Fruit fly (Drosophila melanogaster) whole organism, embryonic: ENCODE results near the gene phtm.

Source experiments
- CG2120 ChIP-seq: fragments of 200-800 bp; sonication (Bioruptor generic); optimal IDR thresholded peaks from 3 replicates; lab custom pipeline; 2016; ENCODE audit warnings: missing biosample characterization, missing genetic modification characterization
- CG5180 ChIP-seq: fragments of 200-800 bp; sonication (Bioruptor generic); optimal IDR thresholded peaks from 3 replicates; lab custom pipeline; 2017; ENCODE audit warnings: missing biosample characterization, missing genetic modification characterization, mild to moderate bottlenecking, moderate library complexity, missing genetic modification reagents
- D19A ChIP-seq: fragments of 200-800 bp; optimal IDR thresholded peaks from 3 replicates; lab custom pipeline; 2019; ENCODE audit warnings: missing biosample characterization, mild to moderate bottlenecking, missing genetic modification characterization, moderate library complexity
- ems ChIP-seq: fragments of 200-800 bp; sonication (Bioruptor generic); optimal IDR thresholded peaks from 3 replicates; lab custom pipeline; 2016; ENCODE audit warnings: missing biosample characterization, missing genetic modification characterization
- pita ChIP-seq: fragments of 200-800 bp; sonication (Bioruptor generic); optimal IDR thresholded peaks from 2 replicates; lab custom pipeline; 2017; ENCODE audit warnings: missing biosample characterization, mild to moderate bottlenecking, missing genetic modification characterization
- trem ChIP-seq: fragments of 200-800 bp; optimal IDR thresholded peaks from 3 replicates; lab custom pipeline; 2019; ENCODE audit warnings: missing biosample characterization, mild to moderate bottlenecking, missing genetic modification characterization, moderate library complexity
- zfh1 ChIP-seq: fragments of 200-800 bp; sonication (Bioruptor generic); IDR thresholded peaks from 3 replicates; pipeline ENCODE4 v1.3.6; 2022; ENCODE audit warnings: missing biosample characterization, missing genetic modification characterization

DNA sequence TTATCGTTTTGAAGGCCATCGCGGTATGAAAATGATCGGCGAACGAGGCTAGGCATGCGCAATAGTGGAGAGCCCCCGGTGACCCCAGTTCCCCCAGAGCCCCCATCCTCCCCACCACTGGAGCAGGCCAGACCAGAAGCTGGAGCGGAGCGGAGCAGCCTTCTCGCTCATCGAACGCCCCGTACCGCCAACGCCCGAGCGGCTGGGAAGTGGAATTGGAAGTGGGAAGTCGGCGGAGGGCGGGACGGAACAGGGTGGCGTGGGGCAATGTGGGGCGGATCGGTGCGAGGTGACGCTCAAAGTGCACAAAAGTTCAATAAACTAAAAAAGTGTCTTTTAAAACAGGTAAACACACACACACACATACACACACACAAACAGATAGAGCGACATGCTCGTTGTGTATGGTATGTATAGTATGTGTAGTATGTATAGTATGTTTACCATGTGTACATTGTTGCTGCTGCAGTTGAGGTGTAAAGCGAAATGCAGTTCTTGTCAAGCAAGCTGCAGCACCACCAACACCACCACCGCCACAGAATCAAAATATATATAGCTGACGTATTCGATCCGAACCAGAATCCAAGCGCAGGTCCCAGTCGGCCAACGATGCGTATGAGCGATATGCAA, 13.9 kb upstream of the phtm start:
- TF ChIP-seq ems (GFP tag; lab: Kevin White, UChicago) (no peak), pita (GFP tag; lab: Kevin White, UChicago) (no peak), zfh1 (GFP tag; lab: Robert Waterston, UW) (no peak), trem (no peak), CG5180 (GFP tag; lab: Kevin White, UChicago) (no peak), D19A (tag; lab: Kevin White, UChicago) (no peak), CG2120 (GFP tag; lab: Kevin White, UChicago) (no peak)
